Fruit fly (Drosophila melanogaster): Measurements from ENCODE around the gene CG9109.
A peak's percentile ranks its signal among the peaks of the same experiment; 100 is the strongest.

Gene CG9109

DNA sequence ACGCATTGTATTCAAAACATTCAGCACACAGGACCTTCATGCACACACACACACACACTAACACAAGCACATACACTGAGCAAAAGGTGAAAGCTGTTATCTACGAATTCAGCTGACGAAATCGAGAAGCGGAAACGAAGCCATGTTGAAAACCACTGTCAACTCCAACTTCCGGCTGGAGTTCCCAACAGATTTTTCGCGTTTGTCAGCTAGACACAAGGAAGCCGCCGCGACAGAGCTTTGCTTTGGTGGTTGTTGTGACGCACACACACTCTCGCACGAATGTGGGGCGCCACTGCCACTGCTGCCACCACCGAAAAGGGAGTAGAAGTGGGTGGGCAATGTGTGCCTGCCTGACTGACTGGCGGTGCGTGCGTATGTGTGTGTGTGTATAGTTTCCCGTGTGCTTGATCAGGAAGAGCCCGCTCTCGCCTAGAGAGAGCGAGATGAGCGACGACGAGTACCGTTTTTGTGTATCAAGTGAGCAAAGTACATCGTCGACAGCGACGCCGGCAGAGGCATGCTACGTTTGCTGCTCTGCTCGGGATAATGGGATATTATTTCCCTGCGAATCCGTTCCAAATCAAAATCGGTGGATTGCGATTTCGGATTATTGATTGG is 36.5 kb downstream of the CG9109 start (continued):
- TF ChIP-seq lab (GFP tag; optimal IDR thresholded peaks at IDR 0.05) (peak; percentile 88), ac (GFP tag; optimal IDR thresholded peaks at IDR 0.05) (peak; percentile 6), sna (GFP tag; IDR thresholded peaks at IDR 0.05; ENCODE audit: partially characterized antibody) (no peak), CG4707 (GFP tag; optimal IDR thresholded peaks at IDR 0.05) (peak; percentile 59), CG12659 (GFP tag; optimal IDR thresholded peaks at IDR 0.05) (peak; percentile 32), CG4424 (GFP tag; optimal IDR thresholded peaks at IDR 0.05) (no peak), CG3163 (GFP tag; optimal IDR thresholded peaks at IDR 0.05) (peak; percentile 21), p53 (GFP tag; optimal IDR thresholded peaks at IDR 0.05) (no peak), Optix (GFP tag; IDR thresholded peaks at IDR 0.05) (no peak), zf30C (GFP tag; optimal IDR thresholded peaks at IDR 0.05) (peak; percentile 66), CG11093 (GFP tag; IDR thresholded peaks at IDR 0.05) (no peak), CG17361 (GFP tag; IDR thresholded peaks at IDR 0.05) (peak; percentile 30; the same call in 1 of the 3 replicates), Gug (GFP tag; IDR thresholded peaks at IDR 0.05) (no peak), pfk (GFP tag; optimal IDR thresholded peaks at IDR 0.05) (no peak), CG16815 (GFP tag; optimal IDR thresholded peaks at IDR 0.05) (no peak), tx (GFP tag; optimal IDR thresholded peaks at IDR 0.05) (no peak)

DNA sequence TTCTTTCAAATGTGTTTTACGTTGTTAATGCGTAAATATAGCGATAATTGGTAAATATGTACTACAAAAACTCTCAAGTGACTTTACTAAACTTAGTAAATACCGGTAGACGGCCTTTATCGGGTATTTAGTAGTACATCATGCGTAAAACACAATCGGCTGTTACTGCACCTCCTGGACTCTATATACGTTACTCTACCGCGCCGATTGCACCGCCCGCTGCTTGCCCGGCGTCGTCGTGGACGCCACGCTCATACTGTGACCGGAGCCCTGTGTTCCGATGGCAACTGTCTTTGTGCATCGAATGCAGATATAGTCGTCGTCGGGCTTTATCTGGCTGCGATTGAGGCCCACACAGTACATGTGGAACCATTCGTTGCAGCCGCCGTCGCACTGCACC is 43.8 kb downstream of the CG9109 start:
- TF ChIP-seq CG7963 (GFP tag; IDR thresholded peaks at IDR 0.05; ENCODE audit: partially characterized antibody) (0 out of 3 replicates have a peak, but pooled peaks have one; percentile 31), nom (GFP tag; optimal IDR thresholded peaks at IDR 0.05) (peak; percentile 58), eyg (GFP tag; optimal IDR thresholded peaks at IDR 0.05) (no peak), schlank (tag; optimal IDR thresholded peaks at IDR 0.05) (no peak)

DNA sequence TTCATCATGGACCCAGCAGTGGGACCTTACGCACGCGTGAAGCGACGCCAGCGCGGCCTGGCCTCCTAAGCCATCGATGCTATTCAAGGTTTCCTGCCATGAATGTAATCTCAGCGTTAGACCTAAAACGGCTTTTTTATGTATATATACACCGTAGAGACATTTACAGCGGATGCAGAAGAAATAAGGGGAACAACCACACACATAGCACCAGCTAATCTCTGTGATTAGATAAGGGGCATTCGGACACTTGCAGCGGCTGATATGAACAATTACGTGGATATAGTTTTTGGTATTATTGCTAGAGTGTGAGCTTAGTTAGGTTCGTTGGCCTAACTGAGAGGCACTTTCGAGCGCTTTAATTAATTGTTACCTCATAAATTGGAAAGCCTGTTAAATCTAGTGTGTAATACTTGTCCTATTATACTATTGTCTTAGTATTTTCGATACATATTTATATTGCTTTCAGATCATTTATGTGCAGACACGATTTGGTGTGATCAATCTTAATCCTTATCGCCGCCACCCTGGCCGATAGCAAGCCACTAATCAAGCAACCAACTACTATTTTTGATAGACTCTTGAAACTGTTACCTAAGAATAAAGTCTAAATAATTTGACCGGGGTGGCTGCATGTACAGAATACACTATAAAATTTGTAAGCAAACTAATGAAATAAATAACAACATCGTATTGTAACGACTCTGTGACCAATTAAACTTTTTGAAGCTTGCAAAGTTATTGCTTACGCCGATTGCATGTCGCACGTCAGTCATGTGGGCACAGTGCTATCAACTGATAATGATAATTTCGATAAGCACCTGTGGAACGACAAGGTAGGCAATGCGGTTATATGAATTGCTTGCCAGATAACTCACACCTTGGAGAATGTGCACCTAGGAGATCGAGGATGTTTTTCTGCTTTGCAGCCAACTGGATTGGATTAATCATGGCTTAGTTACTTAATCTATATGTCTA is 45.8 kb downstream of the CG9109 start:
- TF ChIP-seq sens-2 (GFP tag; IDR thresholded peaks at IDR 0.05) (0 out of 2 replicates have a peak, but pooled peaks have one; percentile 37), grn (GFP tag; optimal IDR thresholded peaks at IDR 0.05) (peak; percentile 80), sug (tag; optimal IDR thresholded peaks at IDR 0.05) (peak; percentile 40), twi (tag; optimal IDR thresholded peaks at IDR 0.05) (no peak), CG4707 (GFP tag; optimal IDR thresholded peaks at IDR 0.05) (no peak), mam (GFP tag; optimal IDR thresholded peaks at IDR 0.05) (no peak), chn (GFP tag; optimal IDR thresholded peaks at IDR 0.05) (no peak), rib (GFP tag; IDR thresholded peaks at IDR 0.05) (no peak), mirr (GFP tag; optimal IDR thresholded peaks at IDR 0.05) (peak; percentile 37), dm (GFP tag; optimal IDR thresholded peaks at IDR 0.05) (no peak), wdn (GFP tag; IDR thresholded peaks at IDR 0.05) (no peak), chinmo (GFP tag; IDR thresholded peaks at IDR 0.05; ENCODE audit: partially characterized antibody) (peak; percentile 53; the same call in 1 of the 4 replicates), sr (GFP tag; IDR thresholded peaks at IDR 0.05) (no peak), slbo (GFP tag; IDR thresholded peaks at IDR 0.05) (no peak), toy (GFP tag; IDR thresholded peaks at IDR 0.05) (no peak), Abd-B (GFP tag; optimal IDR thresholded peaks at IDR 0.05) (no peak), Hey (tag; optimal IDR thresholded peaks at IDR 0.05) (peak; percentile 98), lov (optimal IDR thresholded peaks at IDR 0.05) (no peak), lov (GFP tag; IDR thresholded peaks at IDR 0.05) (no peak), CkIIα-i1 (GFP tag; IDR thresholded peaks at IDR 0.05) (no peak), CG15601 (tag; optimal IDR thresholded peaks at IDR 0.05) (no peak), CG2199 (GFP tag; IDR thresholded peaks at IDR 0.05) (peak; percentile 77; the same call in 1 of the 3 replicates), ara (GFP tag; IDR thresholded peaks at IDR 0.05) (0 out of 2 replicates have a peak, but pooled peaks have one; percentile 31), CG31388 (GFP tag; optimal IDR thresholded peaks at IDR 0.05) (no peak), CG7928 (GFP tag; optimal IDR thresholded peaks at IDR 0.05) (no peak), Pdp1 (GFP tag; optimal IDR thresholded peaks at IDR 0.05) (peak in 1 of 2 experiments; percentile 68), repo (GFP tag; optimal IDR thresholded peaks at IDR 0.05) (no peak)
